Worm (Caenorhabditis elegans) whole organism, L3 larva: ENCODE data around the gene F38A1.8.

Experiments used
- ceh-16 ChIP-seq: sonication (generic microtip); optimal IDR thresholded peaks from 2 replicates; lab custom pipeline; 2017; ENCODE audit warnings: missing biosample characterization, missing genetic modification characterization
- ceh-28 ChIP-seq: fragments of 150-350 bp; optimal IDR thresholded peaks from 2 replicates; lab custom pipeline; 2014; ENCODE audit warnings: missing biosample characterization, missing genetic modification reagents, missing genetic modification characterization
- ceh-82 ChIP-seq: fragments of 150-350 bp; optimal IDR thresholded peaks from 2 replicates; lab custom pipeline; 2014; ENCODE audit warnings: missing biosample characterization, missing genetic modification characterization
- ceh-9 ChIP-seq: sonication (generic microtip); optimal IDR thresholded peaks from 2 replicates; lab custom pipeline; 2018; ENCODE audit warnings: missing biosample characterization, missing genetic modification characterization
- egl-5 ChIP-seq: fragments of 150-350 bp; optimal IDR thresholded peaks from 2 replicates; lab custom pipeline; 2017; ENCODE audit warnings: missing biosample characterization, missing genetic modification reagents, missing genetic modification characterization, inconsistent platforms
- elt-1 ChIP-seq: fragments of 150-350 bp; optimal IDR thresholded peaks from 2 replicates; lab custom pipeline; 2014; ENCODE audit warnings: missing biosample characterization, missing genetic modification characterization
- elt-2 ChIP-seq: sonication (generic microtip); optimal IDR thresholded peaks from 2 replicates; lab custom pipeline; 2016; ENCODE audit warnings: missing genetic modification reagents, mild to moderate bottlenecking, missing genetic modification characterization, missing compliant biosample characterization
- elt-3 ChIP-seq, 3 experiments: fragments of 150-350 bp in 1 of 3; sonication (generic microtip) in 2 of 3; optimal IDR thresholded peaks; 2 replicates in 2 of 3; 4 replicates in 1 of 3; lab custom pipeline; 2014 to 2017; ENCODE audit warnings: missing biosample characterization in 3 of 3, missing genetic modification characterization in 3 of 3
- eor-1 ChIP-seq, 2 experiments: fragments of 150-350 bp; optimal IDR thresholded peaks; 2 replicates each; lab custom pipeline; 2014 to 2018; ENCODE audit warnings: missing biosample characterization in 2 of 2, missing genetic modification characterization in 2 of 2
- fkh-10 ChIP-seq: sonication (generic microtip); optimal IDR thresholded peaks from 2 replicates; lab custom pipeline; 2017; ENCODE audit warnings: missing biosample characterization, missing genetic modification reagents, missing genetic modification characterization
- fos-1 ChIP-seq: fragments of 150-350 bp; optimal IDR thresholded peaks from 2 replicates; lab custom pipeline; 2014; ENCODE audit warnings: missing biosample characterization, missing genetic modification characterization
- hmg-11 ChIP-seq: sonication (generic microtip); optimal IDR thresholded peaks from 2 replicates; lab custom pipeline; 2016; ENCODE audit warnings: missing genetic modification characterization, missing compliant biosample characterization
- jun-1 ChIP-seq: fragments of 150-350 bp; optimal IDR thresholded peaks from 2 replicates; lab custom pipeline; 2014; ENCODE audit warnings: missing biosample characterization, missing genetic modification reagents, missing genetic modification characterization
- lin-15B ChIP-seq: fragments of 150-350 bp; optimal IDR thresholded peaks from 2 replicates; lab custom pipeline; 2014; ENCODE audit warnings: missing biosample characterization, missing genetic modification characterization
- lin-39 ChIP-seq: fragments of 150-350 bp; optimal IDR thresholded peaks from 2 replicates; lab custom pipeline; 2018; ENCODE audit warnings: missing biosample characterization, missing genetic modification reagents, missing genetic modification characterization
- mdl-1 ChIP-seq: fragments of 150-350 bp; optimal IDR thresholded peaks from 2 replicates; lab custom pipeline; 2014; ENCODE audit warnings: missing biosample characterization, missing genetic modification characterization
- nfya-1 ChIP-seq: sonication (generic microtip); optimal IDR thresholded peaks from 2 replicates; lab custom pipeline; 2017; ENCODE audit warnings: missing genetic modification characterization, mild to moderate bottlenecking, missing compliant biosample characterization, antibody characterized with exemption, moderate library complexity; ENCODE audit not compliant: insufficient read depth
- nhr-11 ChIP-seq: fragments of 150-350 bp; optimal IDR thresholded peaks from 2 replicates; lab custom pipeline; 2014; ENCODE audit warnings: missing biosample characterization, missing genetic modification characterization
- nhr-23 ChIP-seq: fragments of 150-350 bp; optimal IDR thresholded peaks from 2 replicates; lab custom pipeline; 2014; ENCODE audit warnings: missing biosample characterization, missing genetic modification reagents, missing genetic modification characterization
- nhr-237 ChIP-seq: fragments of 150-350 bp; optimal IDR thresholded peaks from 2 replicates; lab custom pipeline; 2014; ENCODE audit warnings: missing biosample characterization, missing genetic modification characterization
- nhr-25 ChIP-seq: sonication (generic microtip); optimal IDR thresholded peaks from 2 replicates; lab custom pipeline; 2017; ENCODE audit warnings: missing biosample characterization, missing genetic modification characterization
- nhr-43 ChIP-seq: sonication (generic microtip); optimal IDR thresholded peaks from 2 replicates; lab custom pipeline; 2016; ENCODE audit warnings: mild to moderate bottlenecking, missing genetic modification characterization, missing compliant biosample characterization; ENCODE audit not compliant: poor library complexity, severe bottlenecking
- nhr-67 ChIP-seq: fragments of 150-350 bp; optimal IDR thresholded peaks from 2 replicates; lab custom pipeline; 2014; ENCODE audit warnings: missing biosample characterization, missing genetic modification characterization
- nhr-76 ChIP-seq: fragments of 150-350 bp; sonication (generic microtip); optimal IDR thresholded peaks from 5 replicates; lab custom pipeline; 2014; ENCODE audit warnings: missing biosample characterization, missing genetic modification characterization
- pha-4 ChIP-seq: fragments of 150-350 bp; optimal IDR thresholded peaks from 2 replicates; lab custom pipeline; 2014; ENCODE audit warnings: missing biosample characterization, missing genetic modification reagents, missing genetic modification characterization
- pqm-1 ChIP-seq: fragments of 150-350 bp; optimal IDR thresholded peaks from 2 replicates; lab custom pipeline; 2017; ENCODE audit warnings: missing biosample characterization, missing genetic modification characterization, inconsistent platforms
- skn-1 ChIP-seq: fragments of 150-350 bp; optimal IDR thresholded peaks from 2 replicates; lab custom pipeline; 2014; ENCODE audit warnings: missing biosample characterization, missing genetic modification characterization
- snpc-4 ChIP-seq: fragments of 150-350 bp; optimal IDR thresholded peaks from 2 replicates; lab custom pipeline; 2014; ENCODE audit warnings: missing biosample characterization, missing genetic modification characterization
- unc-39 ChIP-seq: sonication (generic microtip); optimal IDR thresholded peaks from 4 replicates; lab custom pipeline; 2017; ENCODE audit warnings: missing biosample characterization, missing genetic modification characterization
- unc-62 ChIP-seq: fragments of 150-350 bp; sonication (generic microtip); optimal IDR thresholded peaks from 4 replicates; lab custom pipeline; 2014; ENCODE audit warnings: missing biosample characterization, missing genetic modification reagents, missing genetic modification characterization
- zag-1 ChIP-seq: fragments of 150-350 bp; optimal IDR thresholded peaks from 2 replicates; lab custom pipeline; 2014; ENCODE audit warnings: missing biosample characterization, missing genetic modification characterization
- ztf-11 ChIP-seq: fragments of 150-350 bp; optimal IDR thresholded peaks from 2 replicates; lab custom pipeline; 2014; ENCODE audit warnings: missing biosample characterization, missing genetic modification characterization
- ztf-4 ChIP-seq: fragments of 150-350 bp; optimal IDR thresholded peaks from 2 replicates; lab custom pipeline; 2014; ENCODE audit warnings: missing biosample characterization, missing genetic modification characterization

Gene F38A1.8

ce11 chrIV:1275910-1276309 lies 36.3 kb upstream of the F38A1.8 start:
- TF ChIP-seq snpc-4 (tag; lab: Kevin White, UChicago) (no peak), ztf-4 (tag; lab: Kevin White, UChicago) (no peak), lin-39 (no peak), unc-39 (tag; lab: Kevin White, UChicago) (no peak), nhr-11 (tag; lab: Kevin White, UChicago) (no peak), nhr-43 (tag; lab: Kevin White, UChicago) (no peak), nhr-76 (tag; lab: Kevin White, UChicago) (no peak), skn-1 (tag; lab: Kevin White, UChicago) (no peak), zag-1 (no peak)

- TF ChIP-seq fos-1, result no peak
- peak; percentile 42 for TF ChIP-seq skn-1 (tag; lab: Kevin White, UChicago)
- TF ChIP-seq mdl-1 (tag; lab: Kevin White, UChicago), result peak; percentile 97
- TF ChIP-seq nhr-67, result no peak
- no peak for TF ChIP-seq unc-62
- no peak for TF ChIP-seq elt-1 (tag; lab: Kevin White, UChicago)
- peak; percentile 15 for TF ChIP-seq snpc-4 (tag; lab: Kevin White, UChicago)
- TF ChIP-seq eor-1 (tag; optimal IDR thresholded peaks at IDR 0.05; lab: Kevin White, UChicago), result no peak
- peak; percentile 8 for TF ChIP-seq fkh-10 (GFP tag; lab: Kevin White, UChicago)
- TF ChIP-seq ceh-82 (tag; lab: Kevin White, UChicago), result no peak
- no peak for TF ChIP-seq ceh-16 (tag; lab: Kevin White, UChicago)
- TF ChIP-seq nhr-76 (tag; lab: Kevin White, UChicago), result no peak
- peak; percentile 80 for TF ChIP-seq hmg-11 (tag; lab: Kevin White, UChicago)
- TF ChIP-seq lin-39, result peak; percentile 63
- peak; percentile 39 for TF ChIP-seq pha-4 (tag; lab: Kevin White, UChicago)
- TF ChIP-seq ztf-11, result no peak
- TF ChIP-seq jun-1 (tag; lab: Kevin White, UChicago), result peak; percentile 62
- TF ChIP-seq egl-5 (tag; lab: Kevin White, UChicago), result no peak
- TF ChIP-seq elt-2, result peak; percentile 72
- peak; percentile 88 for TF ChIP-seq lin-15B (tag; lab: Kevin White, UChicago)
- TF ChIP-seq ceh-28, result peak; percentile 61
- TF ChIP-seq nhr-25 (tag; lab: Kevin White, UChicago), result peak; percentile 14
- peak; percentile 6 for TF ChIP-seq nhr-23 (tag; lab: Kevin White, UChicago)
- peak; percentile 79 for TF ChIP-seq nfya-1
- TF ChIP-seq ceh-9 (tag; lab: Kevin White, UChicago), result no peak
Observed at ce11 chrIV:1274583-1274982, 34.9 kb upstream of the F38A1.8 start, which contains the start of gene C09E9.1. Gene C09E9.1 (plus strand): TSS chrIV:1274868.

- no peak for TF ChIP-seq elt-3 (tag; optimal IDR thresholded peaks at IDR 0.05; lab: Kevin White, UChicago)
- TF ChIP-seq hmg-11 (tag; lab: Kevin White, UChicago), result no peak
- peak; percentile 12 for TF ChIP-seq pqm-1 (tag; lab: Kevin White, UChicago)
- no peak for TF ChIP-seq ceh-9 (tag; lab: Kevin White, UChicago)
- peak; percentile 81 for TF ChIP-seq elt-2
Observed at ce11 chrIV:1266724-1267123, 27.1 kb upstream of the F38A1.8 start, which contains the start of gene clec-170. Gene clec-170 (plus strand): TSS chrIV:1266866.

- TF ChIP-seq elt-2 (peak; percentile 97), pqm-1 (tag; lab: Kevin White, UChicago) (peak; percentile 78), pha-4 (tag; lab: Kevin White, UChicago) (peak; percentile 24), nhr-76 (tag; lab: Kevin White, UChicago) (no peak), jun-1 (tag; lab: Kevin White, UChicago) (peak; percentile 61), nhr-11 (tag; lab: Kevin White, UChicago) (no peak)
Observed at ce11 chrIV:1266138-1266537, 26.5 kb upstream of the F38A1.8 start.

- TF ChIP-seq lin-39, result no peak
- TF ChIP-seq hmg-11 (tag; lab: Kevin White, UChicago), result no peak
Observed at ce11 chrIV:1264928-1265327, 25.3 kb upstream of the F38A1.8 start, which contains the start of gene F38A1.13. Gene F38A1.13 (plus strand): TSS chrIV:1265228.

- TF ChIP-seq nhr-237 (tag; lab: Kevin White, UChicago), result no peak
Observed at ce11 chrIV:1261930-1262329, 22.3 kb upstream of the F38A1.8 start.
